Fruit fly (Drosophila melanogaster) whole organism, embryonic: ENCODE results near the gene CG34298.

ENCODE experiments used
- Atf3 ChIP-seq: fragments of 200-800 bp; sonication (Bioruptor generic); optimal IDR thresholded peaks from 3 replicates; lab custom pipeline; 2016; ENCODE audit warnings: missing biosample characterization, missing genetic modification characterization
- CG11093 ChIP-seq: fragments of 200-800 bp; sonication (Bioruptor generic); IDR thresholded peaks from 3 replicates; pipeline ENCODE4 v1.3.6; 2022; ENCODE audit warnings: missing biosample characterization, missing genetic modification characterization
- CG12071 ChIP-seq: fragments of 200-800 bp; sonication (Bioruptor generic); optimal IDR thresholded peaks from 3 replicates; lab custom pipeline; 2018; ENCODE audit warnings: missing biosample characterization, mild to moderate bottlenecking, missing genetic modification characterization
- CG12219 ChIP-seq: fragments of 200-800 bp; sonication (Bioruptor generic); optimal IDR thresholded peaks from 3 replicates; lab custom pipeline; 2018; ENCODE audit warnings: missing biosample characterization, mild to moderate bottlenecking, missing genetic modification characterization
- CG15011 ChIP-seq: fragments of 200-800 bp; sonication (Bioruptor generic); optimal IDR thresholded peaks from 3 replicates; lab custom pipeline; 2018; ENCODE audit warnings: missing biosample characterization, mild to moderate bottlenecking, missing genetic modification characterization
- CG16779 ChIP-seq: fragments of 200-800 bp; sonication (Bioruptor generic); IDR thresholded peaks from 2 replicates; pipeline ENCODE4 v1.3.6; 2022; ENCODE audit warnings: missing biosample characterization, missing genetic modification characterization
- CG17186 ChIP-seq: fragments of 200-800 bp; sonication (Bioruptor generic); optimal IDR thresholded peaks from 3 replicates; lab custom pipeline; 2017; ENCODE audit warnings: missing biosample characterization, missing genetic modification reagents, missing genetic modification characterization
- CG17385 ChIP-seq: fragments of 200-800 bp; sonication (Bioruptor generic); optimal IDR thresholded peaks from 3 replicates; lab custom pipeline; 2018; ENCODE audit warnings: missing biosample characterization, mild to moderate bottlenecking, missing genetic modification characterization
- CG3281 ChIP-seq: fragments of 200-800 bp; sonication (Bioruptor generic); optimal IDR thresholded peaks from 3 replicates; lab custom pipeline; 2017; ENCODE audit warnings: missing biosample characterization, mild to moderate bottlenecking, missing genetic modification characterization
- CG3995 ChIP-seq: fragments of 200-800 bp; sonication (Bioruptor generic); optimal IDR thresholded peaks from 3 replicates; lab custom pipeline; 2016; ENCODE audit warnings: missing biosample characterization, missing genetic modification characterization
- CG4854 ChIP-seq: fragments of 200-800 bp; sonication (Bioruptor generic); optimal IDR thresholded peaks from 2 replicates; lab custom pipeline; 2016; ENCODE audit warnings: missing biosample characterization, missing genetic modification characterization, inconsistent platforms
- CG6683 ChIP-seq: fragments of 200-800 bp; sonication (Bioruptor generic); optimal IDR thresholded peaks from 2 replicates; lab custom pipeline; 2017; ENCODE audit warnings: missing biosample characterization, mild to moderate bottlenecking, missing genetic modification characterization, missing genetic modification reagents
- CG7271 ChIP-seq: fragments of 200-800 bp; sonication (Bioruptor generic); optimal IDR thresholded peaks from 2 replicates; lab custom pipeline; 2018; ENCODE audit warnings: missing biosample characterization, mild to moderate bottlenecking, missing genetic modification characterization, moderate library complexity
- CG7839 ChIP-seq: fragments of 200-800 bp; sonication (Bioruptor generic); optimal IDR thresholded peaks from 3 replicates; lab custom pipeline; 2018; ENCODE audit warnings: missing biosample characterization, mild to moderate bottlenecking, missing genetic modification characterization, moderate library complexity
- CG8765 ChIP-seq: fragments of 200-800 bp; sonication (Bioruptor generic); IDR thresholded peaks from 2 replicates; pipeline ENCODE4 v1.3.6; 2022; ENCODE audit warnings: missing biosample characterization, missing genetic modification characterization
- CG9876 ChIP-seq: fragments of 200-800 bp; sonication (Bioruptor generic); optimal IDR thresholded peaks from 2 replicates; lab custom pipeline; 2016; ENCODE audit warnings: missing biosample characterization, missing genetic modification characterization
- CHES-1-like ChIP-seq: fragments of 200-800 bp; sonication (Bioruptor generic); optimal IDR thresholded peaks from 2 replicates; lab custom pipeline; 2016; ENCODE audit warnings: missing biosample characterization, missing genetic modification characterization
- Deaf1 ChIP-seq: fragments of 200-800 bp; optimal IDR thresholded peaks from 3 replicates; lab custom pipeline; 2019; ENCODE audit warnings: missing biosample characterization, mild to moderate bottlenecking, missing genetic modification characterization, moderate library complexity
- Dek ChIP-seq: fragments of 200-800 bp; sonication (Bioruptor generic); optimal IDR thresholded peaks from 3 replicates; lab custom pipeline; 2019; ENCODE audit warnings: missing biosample characterization, mild to moderate bottlenecking, missing genetic modification characterization, moderate library complexity
- E2f1 ChIP-seq: fragments of 200-800 bp; sonication (Bioruptor generic); IDR thresholded peaks from 2 replicates; pipeline ENCODE4 v1.3.6; 2022; ENCODE audit warnings: missing biosample characterization, missing genetic modification characterization
- HHEX ChIP-seq: fragments of 200-800 bp; sonication (Bioruptor generic); optimal IDR thresholded peaks from 3 replicates; lab custom pipeline; 2017; ENCODE audit warnings: missing biosample characterization, mild to moderate bottlenecking, missing genetic modification characterization, missing genetic modification reagents
- HLHmδ ChIP-seq: fragments of 200-800 bp; sonication (Bioruptor generic); optimal IDR thresholded peaks from 2 replicates; lab custom pipeline; 2018; ENCODE audit warnings: missing biosample characterization, mild to moderate bottlenecking, missing genetic modification characterization, moderate library complexity
- Jarid2 ChIP-seq: fragments of 200-800 bp; sonication (Bioruptor generic); optimal IDR thresholded peaks from 3 replicates; lab custom pipeline; 2017; ENCODE audit warnings: mild to moderate bottlenecking, missing biosample characterization, missing genetic modification reagents, missing genetic modification characterization
- Lim3 ChIP-seq: fragments of 200-800 bp; sonication (Bioruptor generic); IDR thresholded peaks from 2 replicates; pipeline ENCODE4 v1.3.6; 2022; ENCODE audit warnings: missing biosample characterization, missing genetic modification characterization
- Max ChIP-seq: fragments of 200-800 bp; sonication (Bioruptor generic); optimal IDR thresholded peaks from 2 replicates; lab custom pipeline; 2016; ENCODE audit warnings: missing biosample characterization, mild to moderate bottlenecking, missing genetic modification characterization
- Nf-YC ChIP-seq: fragments of 200-800 bp; optimal IDR thresholded peaks from 3 replicates; lab custom pipeline; 2019; ENCODE audit warnings: missing biosample characterization, mild to moderate bottlenecking, missing genetic modification characterization, moderate library complexity
- Usf ChIP-seq: fragments of 200-800 bp; sonication (Bioruptor generic); optimal IDR thresholded peaks from 2 replicates; lab custom pipeline; 2017; ENCODE audit warnings: missing genotype, missing biosample characterization, missing genetic modification characterization
- bcd ChIP-seq: fragments of 200-800 bp; sonication (Bioruptor generic); optimal IDR thresholded peaks from 2 replicates; lab custom pipeline; 2017; ENCODE audit warnings: missing biosample characterization, mild to moderate bottlenecking, missing genetic modification characterization
- br ChIP-seq: fragments of >200 bp; optimal IDR thresholded peaks from 2 replicates; lab custom pipeline; 2017
- caup ChIP-seq: fragments of 200-800 bp; sonication (Bioruptor generic); optimal IDR thresholded peaks from 3 replicates; lab custom pipeline; 2017; ENCODE audit warnings: missing biosample characterization, mild to moderate bottlenecking, missing genetic modification characterization, moderate library complexity; ENCODE audit not compliant: severe bottlenecking
- dimm ChIP-seq: fragments of 200-800 bp; sonication (Bioruptor generic); IDR thresholded peaks from 2 replicates; pipeline ENCODE4 v1.3.6; 2022; ENCODE audit warnings: missing biosample characterization, missing genetic modification characterization
- dpn ChIP-seq, 2 experiments: fragments of 200-800 bp; sonication (Bioruptor generic); optimal IDR thresholded peaks; 3 replicates each; lab custom pipeline; 2016; ENCODE audit warnings: missing biosample characterization in 2 of 2, missing genetic modification characterization in 2 of 2
- eve ChIP-seq, 2 experiments: fragments of >200 bp; optimal IDR thresholded peaks; 2 replicates each; lab custom pipeline; 2017; ENCODE audit warnings: missing biosample characterization in 2 of 2, missing genetic modification characterization in 2 of 2
- fd64A ChIP-seq: fragments of 200-800 bp; sonication (Bioruptor generic); optimal IDR thresholded peaks from 3 replicates; lab custom pipeline; 2018; ENCODE audit warnings: missing biosample characterization, mild to moderate bottlenecking, missing genetic modification characterization
- gro ChIP-seq: fragments of 200-800 bp; sonication (Bioruptor generic); optimal IDR thresholded peaks from 2 replicates; lab custom pipeline; 2016; ENCODE audit warnings: missing biosample characterization, missing genetic modification characterization
- gt ChIP-seq: fragments of 200-800 bp; sonication (Bioruptor generic); IDR thresholded peaks from 2 replicates; pipeline ENCODE4 v1.3.6; 2022; ENCODE audit warnings: missing biosample characterization, missing genetic modification characterization
- ham ChIP-seq: fragments of 200-800 bp; sonication (Bioruptor generic); IDR thresholded peaks from 2 replicates; pipeline ENCODE4 v1.3.6; 2022; ENCODE audit warnings: missing biosample characterization, missing genetic modification characterization
- her ChIP-seq: fragments of 200-800 bp; sonication (Bioruptor generic); optimal IDR thresholded peaks from 2 replicates; lab custom pipeline; 2016; ENCODE audit warnings: missing biosample characterization, missing genetic modification characterization
- hth ChIP-seq: fragments of >200 bp; optimal IDR thresholded peaks from 2 replicates; lab custom pipeline; 2017; ENCODE audit warnings: inconsistent platforms
- ind ChIP-seq: fragments of 200-800 bp; sonication (Bioruptor generic); optimal IDR thresholded peaks from 3 replicates; lab custom pipeline; 2016; ENCODE audit warnings: missing biosample characterization, missing genetic modification characterization
- kah ChIP-seq: fragments of 200-800 bp; sonication (Bioruptor generic); optimal IDR thresholded peaks from 2 replicates; lab custom pipeline; 2018; ENCODE audit warnings: missing biosample characterization, mild to moderate bottlenecking, missing genetic modification characterization
- lab ChIP-seq: fragments of 200-800 bp; sonication (Bioruptor generic); optimal IDR thresholded peaks from 3 replicates; lab custom pipeline; 2017; ENCODE audit warnings: missing biosample characterization, missing genetic modification characterization, mild to moderate bottlenecking, moderate library complexity, missing genetic modification reagents
- pan ChIP-seq, 4 experiments: fragments of >200 bp in 3 of 4; fragments of 200-800 bp in 1 of 4; sonication (Bioruptor generic) in 1 of 4; optimal IDR thresholded peaks in 3 of 4; IDR thresholded peaks in 1 of 4; 2 replicates each; pipeline versions ENCODE4 v1.3.6 to Lab custom; 2017 to 2022; ENCODE audit warnings: missing biosample characterization in 2 of 4, missing genetic modification characterization in 2 of 4, mixed read lengths in 1 of 4
- pfk ChIP-seq: fragments of 200-800 bp; sonication (Bioruptor generic); optimal IDR thresholded peaks from 2 replicates; lab custom pipeline; 2018; ENCODE audit warnings: missing biosample characterization, mild to moderate bottlenecking, missing genetic modification characterization, moderate library complexity
- pho ChIP-seq: fragments of 200-800 bp; sonication (Bioruptor generic); optimal IDR thresholded peaks from 2 replicates; lab custom pipeline; 2016; ENCODE audit warnings: missing biosample characterization, missing genetic modification characterization
- pzg ChIP-seq: fragments of 200-800 bp; sonication (Bioruptor generic); optimal IDR thresholded peaks from 3 replicates; lab custom pipeline; 2018; ENCODE audit warnings: missing biosample characterization, mild to moderate bottlenecking, missing genetic modification characterization, moderate library complexity
- slp2 ChIP-seq: fragments of 200-800 bp; sonication (Bioruptor generic); optimal IDR thresholded peaks from 2 replicates; lab custom pipeline; 2016; ENCODE audit warnings: missing biosample characterization, missing genetic modification characterization
- sr ChIP-seq: fragments of 200-800 bp; sonication (Bioruptor generic); IDR thresholded peaks from 3 replicates; pipeline ENCODE4 v1.3.6; 2022; ENCODE audit warnings: missing biosample characterization, missing genetic modification characterization
- ssp ChIP-seq: fragments of 200-800 bp; sonication (Bioruptor generic); IDR thresholded peaks from 2 replicates; pipeline ENCODE4 v1.3.6; 2022; ENCODE audit warnings: missing biosample characterization, missing genetic modification characterization
- tin ChIP-seq: fragments of 200-800 bp; sonication (Bioruptor generic); optimal IDR thresholded peaks from 3 replicates; lab custom pipeline; 2016; ENCODE audit warnings: missing biosample characterization, missing genetic modification characterization
- ttk ChIP-seq: fragments of 200-800 bp; sonication (Bioruptor generic); IDR thresholded peaks from 2 replicates; pipeline ENCODE4 v2.1.2; 2022; ENCODE audit warnings: missing biosample characterization, missing genetic modification characterization
- zen2 ChIP-seq: fragments of 200-800 bp; sonication (Bioruptor generic); IDR thresholded peaks from 3 replicates; pipeline ENCODE4 v1.3.6; 2022; ENCODE audit warnings: missing biosample characterization, missing genetic modification characterization; ENCODE audit not compliant: partially characterized antibody

CG34298 gene

DNA sequence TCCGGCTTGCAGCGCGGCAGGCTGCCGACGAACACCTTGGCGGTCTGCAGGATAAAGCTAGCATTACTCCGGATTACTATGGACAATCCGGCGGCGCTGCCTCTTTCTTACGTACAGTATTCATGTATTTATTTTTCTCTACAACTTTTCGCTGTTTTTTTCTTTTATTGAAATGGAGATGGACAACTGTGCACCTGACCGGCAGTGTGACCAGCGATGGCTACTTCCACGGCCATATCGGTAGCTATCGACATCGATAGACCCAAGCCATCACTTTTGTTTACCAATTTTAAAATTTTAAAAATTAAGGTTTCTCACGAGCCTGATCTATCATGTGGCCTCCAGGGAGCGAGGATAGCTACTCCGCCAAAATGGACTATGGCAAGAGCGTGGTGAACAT, 4.6 kb upstream of the CG34298 start, which contains the start of the genes CG7903 and Sas-6 (continued):
- TF ChIP-seq CG9876 (GFP tag; lab: Kevin White, UChicago) (no peak), pzg (GFP tag; lab: Kevin White, UChicago) (peak; percentile 74), lab (no peak), CG17186 (GFP tag; lab: Kevin White, UChicago) (no peak), CG12219 (GFP tag; lab: Kevin White, UChicago) (no peak), Atf3 (no peak), CG4854 (GFP tag; lab: Kevin White, UChicago) (no peak), bcd (no peak), CG7839 (tag; lab: Kevin White, UChicago) (no peak), pho (GFP tag; lab: Kevin White, UChicago) (no peak), Usf (no peak), kah (no peak), CG11093 (GFP tag; lab: Robert Waterston, UW) (no peak), br (lab: Kevin White, UChicago) (no peak), HHEX (GFP tag; lab: Kevin White, UChicago) (no peak), sr (no peak), tin (GFP tag; lab: Kevin White, UChicago) (no peak), dpn (GFP tag; optimal IDR thresholded peaks at IDR 0.05; lab: Kevin White, UChicago) (no peak), ssp (GFP tag; lab: Robert Waterston, UW) (no peak), CG17385 (no peak), Lim3 (GFP tag; lab: Robert Waterston, UW) (no peak), Deaf1 (tag; lab: Kevin White, UChicago) (no peak), hth (lab: Kevin White, UChicago) (no peak), zen2 (GFP tag; lab: Robert Waterston, UW) (peak; percentile 48; the same call in 1 of the 3 replicates), Max (GFP tag; lab: Kevin White, UChicago) (no peak), slp2 (GFP tag; lab: Kevin White, UChicago) (no peak), ham (GFP tag; lab: Robert Waterston, UW) (no peak), E2f1 (no peak), Nf-YC (tag; lab: Kevin White, UChicago) (no peak), CG6683 (GFP tag; lab: Kevin White, UChicago) (no peak), Jarid2 (GFP tag; lab: Kevin White, UChicago) (no peak), gro (GFP tag; lab: Kevin White, UChicago) (no peak), CG15011 (GFP tag; lab: Kevin White, UChicago) (no peak), CG12071 (GFP tag; lab: Kevin White, UChicago) (no peak), gt (no peak), ttk (GFP tag; lab: Robert Waterston, UW) (no peak), CG8765 (no peak), fd64A (GFP tag; lab: Kevin White, UChicago) (no peak), caup (GFP tag; lab: Kevin White, UChicago) (no peak), dimm (GFP tag; lab: Robert Waterston, UW) (no peak), CG16779 (GFP tag; lab: Robert Waterston, UW) (no peak), pan (optimal IDR thresholded peaks at IDR 0.05; lab: Kevin White, UChicago) (no peak), pan (GFP tag; optimal IDR thresholded peaks at IDR 0.05 in 1 of 2, IDR thresholded peaks at IDR 0.05 in 1 of 2) (no peak), her (GFP tag; lab: Kevin White, UChicago) (no peak), CG3995 (GFP tag; lab: Kevin White, UChicago) (no peak), HLHmδ (GFP tag; lab: Kevin White, UChicago) (no peak), Dek (tag; lab: Kevin White, UChicago) (no peak), pfk (GFP tag; lab: Kevin White, UChicago) (no peak), CG7271 (tag; lab: Kevin White, UChicago) (no peak), CHES-1-like (GFP tag; lab: Kevin White, UChicago) (no peak), eve (GFP tag; optimal IDR thresholded peaks at IDR 0.05; lab: Kevin White, UChicago) (no peak), CG3281 (GFP tag; lab: Kevin White, UChicago) (no peak), ind (no peak)
